Worm (Caenorhabditis elegans): ENCODE data around the gene ZK867.2.

DNA sequence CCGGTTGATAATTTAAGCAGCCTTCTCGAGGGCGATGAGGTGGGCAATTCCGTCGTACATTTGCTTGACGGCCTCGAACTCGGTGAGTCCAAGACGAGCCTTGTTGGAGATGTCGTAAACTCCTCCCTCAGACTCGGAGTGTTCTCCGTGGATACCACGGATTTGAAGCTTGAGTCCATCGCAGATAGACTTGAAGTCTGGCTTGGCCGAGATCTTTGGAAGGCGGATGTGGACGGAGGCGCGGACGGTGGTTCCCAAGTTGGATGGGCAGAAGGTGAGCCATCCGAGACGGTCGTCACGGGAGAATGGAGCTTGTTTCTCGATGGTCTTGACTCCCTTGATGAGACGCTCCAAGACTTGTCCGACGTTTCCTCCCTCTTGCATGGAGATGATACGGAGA lies 24.4 kb downstream of the ZK867.2 start:
- TF ChIP-seq flt-1 (GFP tag; IDR thresholded peaks at IDR 0.05) (0 out of 2 replicates have a peak, but pooled peaks have one; percentile 23), ref-1 (GFP tag; conservative IDR thresholded peaks at IDR 0.05) (no peak), klf-2 (GFP tag; conservative IDR thresholded peaks at IDR 0.05) (no peak), T22C8.4 (GFP tag; IDR thresholded peaks at IDR 0.05) (no peak), cog-1 (tag; optimal IDR thresholded peaks at IDR 0.05) (no peak), ztf-23 (GFP tag; IDR thresholded peaks at IDR 0.05) (no peak), med-1 (GFP tag; optimal IDR thresholded peaks at IDR 0.05; ENCODE audit: insufficient read depth) (no peak), tab-1 (GFP tag; IDR thresholded peaks at IDR 0.05) (no peak)

Data from whole organism, midembryonic.